Fruit fly (Drosophila melanogaster) whole organism, embryonic: ENCODE measurements around the gene PGRP-SD.
A peak's percentile ranks its signal among the peaks of the same experiment; 100 is the strongest.

Experiments used
- Atf6 ChIP-seq: fragments of 200-800 bp; sonication (Bioruptor generic); IDR thresholded peaks from 2 replicates; pipeline ENCODE4 v1.3.6; 2022; ENCODE audit warnings: missing biosample characterization, missing genetic modification characterization
- CG10543 ChIP-seq: fragments of 200-800 bp; sonication (Bioruptor generic); optimal IDR thresholded peaks from 3 replicates; lab custom pipeline; 2017; ENCODE audit warnings: missing biosample characterization, mild to moderate bottlenecking, missing genetic modification characterization, moderate library complexity
- CG12659 ChIP-seq: fragments of 200-800 bp; sonication (Bioruptor generic); optimal IDR thresholded peaks from 3 replicates; lab custom pipeline; 2017; ENCODE audit warnings: mild to moderate bottlenecking, missing biosample characterization, missing genetic modification reagents, missing genetic modification characterization
- CG14014 ChIP-seq: fragments of 200-800 bp; sonication (Bioruptor generic); IDR thresholded peaks from 2 replicates; pipeline ENCODE4 v1.3.6; 2022; ENCODE audit warnings: missing biosample characterization, missing genetic modification characterization
- CG14965 ChIP-seq: fragments of 200-800 bp; sonication (Bioruptor generic); optimal IDR thresholded peaks from 2 replicates; lab custom pipeline; 2016; ENCODE audit warnings: missing biosample characterization, missing genetic modification characterization, borderline replicate concordance
- CG15514 ChIP-seq: fragments of 200-800 bp; sonication (Bioruptor generic); optimal IDR thresholded peaks from 3 replicates; lab custom pipeline; 2017; ENCODE audit warnings: missing biosample characterization, missing genetic modification characterization, mild to moderate bottlenecking, moderate library complexity, missing genetic modification reagents
- CG1603 ChIP-seq: fragments of 200-800 bp; sonication (Bioruptor generic); optimal IDR thresholded peaks from 2 replicates; lab custom pipeline; 2019; ENCODE audit warnings: missing biosample characterization, mild to moderate bottlenecking, missing genetic modification characterization, moderate library complexity
- CG16863 ChIP-seq: fragments of 200-800 bp; sonication (Bioruptor generic); optimal IDR thresholded peaks from 3 replicates; lab custom pipeline; 2016; ENCODE audit warnings: missing biosample characterization, missing genetic modification characterization
- CG17186 ChIP-seq: fragments of 200-800 bp; sonication (Bioruptor generic); optimal IDR thresholded peaks from 3 replicates; lab custom pipeline; 2017; ENCODE audit warnings: missing biosample characterization, missing genetic modification reagents, missing genetic modification characterization
- CG17612 ChIP-seq: fragments of 200-800 bp; sonication (Bioruptor generic); IDR thresholded peaks from 2 replicates; pipeline ENCODE4 v1.3.6; 2022; ENCODE audit warnings: missing biosample characterization, missing genetic modification characterization
- CG17912 ChIP-seq: fragments of 200-800 bp; sonication (Bioruptor generic); optimal IDR thresholded peaks from 2 replicates; lab custom pipeline; 2018; ENCODE audit warnings: missing biosample characterization, mild to moderate bottlenecking, missing genetic modification characterization
- CG3163 ChIP-seq: fragments of 200-800 bp; sonication (Bioruptor generic); optimal IDR thresholded peaks from 3 replicates; lab custom pipeline; 2016; ENCODE audit warnings: missing biosample characterization, missing genetic modification characterization
- CG34224 ChIP-seq: fragments of 200-800 bp; sonication (Bioruptor generic); IDR thresholded peaks from 3 replicates; pipeline ENCODE4 v1.3.6; 2022; ENCODE audit warnings: missing biosample characterization, missing genetic modification characterization; ENCODE audit not compliant: partially characterized antibody
- CG3847 ChIP-seq: fragments of 200-800 bp; sonication (Bioruptor generic); IDR thresholded peaks from 2 replicates; pipeline ENCODE4 v1.3.6; 2022; ENCODE audit warnings: missing biosample characterization, missing genetic modification characterization
- CG6791 ChIP-seq: fragments of 200-800 bp; sonication (Bioruptor generic); IDR thresholded peaks from 3 replicates; pipeline ENCODE4 v1.3.6; 2022; ENCODE audit warnings: missing biosample characterization, missing genetic modification characterization; ENCODE audit not compliant: partially characterized antibody
- CG8388 ChIP-seq: fragments of 200-800 bp; sonication (Bioruptor generic); optimal IDR thresholded peaks from 2 replicates; lab custom pipeline; 2019; ENCODE audit warnings: missing biosample characterization, mild to moderate bottlenecking, missing genetic modification characterization, moderate library complexity
- CG8924 ChIP-seq: fragments of 200-800 bp; optimal IDR thresholded peaks from 3 replicates; lab custom pipeline; 2019; ENCODE audit warnings: missing biosample characterization, mild to moderate bottlenecking, missing genetic modification characterization, moderate library complexity
- CG9797 ChIP-seq: fragments of 200-800 bp; sonication (Bioruptor generic); optimal IDR thresholded peaks from 3 replicates; lab custom pipeline; 2018; ENCODE audit warnings: missing biosample characterization, mild to moderate bottlenecking, missing genetic modification characterization
- CG9817 ChIP-seq: fragments of 200-800 bp; sonication (Bioruptor generic); optimal IDR thresholded peaks from 2 replicates; lab custom pipeline; 2018; ENCODE audit warnings: missing biosample characterization, mild to moderate bottlenecking, missing genetic modification characterization, moderate library complexity
- D19B ChIP-seq: fragments of 200-800 bp; sonication (Bioruptor generic); optimal IDR thresholded peaks from 2 replicates; lab custom pipeline; 2017; ENCODE audit warnings: missing biosample characterization, mild to moderate bottlenecking, missing genetic modification characterization
- Deaf1 ChIP-seq: fragments of 200-800 bp; optimal IDR thresholded peaks from 3 replicates; lab custom pipeline; 2019; ENCODE audit warnings: missing biosample characterization, mild to moderate bottlenecking, missing genetic modification characterization, moderate library complexity
- Dip3 ChIP-seq: fragments of 200-800 bp; sonication (Bioruptor generic); optimal IDR thresholded peaks from 3 replicates; lab custom pipeline; 2016; ENCODE audit warnings: missing biosample characterization, missing genetic modification characterization
- Ets65A ChIP-seq: fragments of 200-800 bp; sonication (Bioruptor generic); peaks from one replicate; lab custom pipeline; 2016; ENCODE audit warnings: missing biosample characterization, missing genetic modification characterization
- Ets97D ChIP-seq: fragments of 200-800 bp; sonication (Bioruptor generic); optimal IDR thresholded peaks from 3 replicates; lab custom pipeline; 2016; ENCODE audit warnings: missing biosample characterization, missing genetic modification characterization
- HLH54F ChIP-seq: fragments of 200-800 bp; sonication (Bioruptor generic); optimal IDR thresholded peaks from 3 replicates; lab custom pipeline; 2016; ENCODE audit warnings: missing biosample characterization, missing genetic modification characterization
- Hmr ChIP-seq: fragments of 200-800 bp; sonication (Bioruptor generic); optimal IDR thresholded peaks from 3 replicates; lab custom pipeline; 2017; ENCODE audit warnings: mild to moderate bottlenecking, missing biosample characterization, missing genetic modification reagents, missing genetic modification characterization
- Myb ChIP-seq: fragments of 200-800 bp; sonication (Bioruptor generic); optimal IDR thresholded peaks from 2 replicates; lab custom pipeline; 2016; ENCODE audit warnings: missing biosample characterization, missing genetic modification characterization
- NFAT ChIP-seq: fragments of 200-800 bp; sonication (Bioruptor generic); IDR thresholded peaks from 2 replicates; pipeline ENCODE4 v1.3.6; 2022; ENCODE audit warnings: missing biosample characterization, missing genetic modification characterization
- NfI ChIP-seq: fragments of 200-800 bp; sonication (Bioruptor generic); optimal IDR thresholded peaks from 3 replicates; lab custom pipeline; 2018; ENCODE audit warnings: missing biosample characterization, mild to moderate bottlenecking, missing genetic modification characterization, moderate library complexity
- Opbp ChIP-seq: fragments of 200-800 bp; sonication (Bioruptor generic); IDR thresholded peaks from 3 replicates; pipeline ENCODE4 v1.3.6; 2022; ENCODE audit warnings: missing biosample characterization, missing genetic modification characterization; ENCODE audit not compliant: partially characterized antibody
- PHDP ChIP-seq: fragments of 200-800 bp; sonication (Bioruptor generic); optimal IDR thresholded peaks from 3 replicates; lab custom pipeline; 2018; ENCODE audit warnings: missing biosample characterization, mild to moderate bottlenecking, missing genetic modification characterization, moderate library complexity
- Rfx ChIP-seq: fragments of 200-800 bp; sonication (Bioruptor generic); IDR thresholded peaks from 2 replicates; pipeline ENCODE4 v1.3.6; 2022; ENCODE audit warnings: missing biosample characterization, missing genetic modification characterization
- al ChIP-seq: fragments of 200-800 bp; sonication (Bioruptor generic); IDR thresholded peaks from 2 replicates; pipeline ENCODE4 v1.3.6; 2022; ENCODE audit warnings: missing biosample characterization, missing genetic modification characterization
- bcd ChIP-seq: fragments of 200-800 bp; sonication (Bioruptor generic); optimal IDR thresholded peaks from 2 replicates; lab custom pipeline; 2017; ENCODE audit warnings: missing biosample characterization, mild to moderate bottlenecking, missing genetic modification characterization
- ci ChIP-seq: fragments of 200-800 bp; sonication (Bioruptor generic); IDR thresholded peaks from 3 replicates; pipeline ENCODE4 v1.3.6; 2022; ENCODE audit warnings: missing biosample characterization, missing genetic modification characterization
- crp ChIP-seq, 2 experiments: fragments of 200-800 bp; sonication (Bioruptor generic); optimal IDR thresholded peaks; 2 replicates in 1 of 2; 3 replicates in 1 of 2; lab custom pipeline; 2017; ENCODE audit warnings: missing biosample characterization in 2 of 2, missing genetic modification characterization in 2 of 2, mild to moderate bottlenecking in 1 of 2, moderate library complexity in 1 of 2
- eve ChIP-seq, 2 experiments: fragments of >200 bp; optimal IDR thresholded peaks; 2 replicates each; lab custom pipeline; 2017; ENCODE audit warnings: missing biosample characterization in 2 of 2, missing genetic modification characterization in 2 of 2
- fd64A ChIP-seq: fragments of 200-800 bp; sonication (Bioruptor generic); optimal IDR thresholded peaks from 3 replicates; lab custom pipeline; 2018; ENCODE audit warnings: missing biosample characterization, mild to moderate bottlenecking, missing genetic modification characterization
- her ChIP-seq: fragments of 200-800 bp; sonication (Bioruptor generic); optimal IDR thresholded peaks from 2 replicates; lab custom pipeline; 2016; ENCODE audit warnings: missing biosample characterization, missing genetic modification characterization
- lab ChIP-seq: fragments of 200-800 bp; sonication (Bioruptor generic); optimal IDR thresholded peaks from 3 replicates; lab custom pipeline; 2017; ENCODE audit warnings: missing biosample characterization, missing genetic modification characterization, mild to moderate bottlenecking, moderate library complexity, missing genetic modification reagents
- lbe ChIP-seq: fragments of 200-800 bp; sonication (Bioruptor generic); optimal IDR thresholded peaks from 2 replicates; lab custom pipeline; 2016; ENCODE audit warnings: missing biosample characterization, mild to moderate bottlenecking, missing genetic modification characterization
- mirr ChIP-seq: fragments of 200-800 bp; sonication (Bioruptor generic); optimal IDR thresholded peaks from 3 replicates; lab custom pipeline; 2018; ENCODE audit warnings: missing biosample characterization, mild to moderate bottlenecking, missing genetic modification characterization
- ranshi ChIP-seq: fragments of 200-800 bp; sonication (Bioruptor generic); IDR thresholded peaks from 2 replicates; pipeline ENCODE4 v1.3.6; 2022; ENCODE audit warnings: missing biosample characterization, missing genetic modification characterization
- stc ChIP-seq: fragments of 200-800 bp; sonication (Bioruptor generic); IDR thresholded peaks from 2 replicates; pipeline ENCODE4 v1.3.6; 2022; ENCODE audit warnings: missing biosample characterization, missing genetic modification characterization
- unpg ChIP-seq: fragments of 200-800 bp; sonication (Bioruptor generic); optimal IDR thresholded peaks from 3 replicates; lab custom pipeline; 2018; ENCODE audit warnings: missing biosample characterization, mild to moderate bottlenecking, missing genetic modification characterization, moderate library complexity
- vvl ChIP-seq: fragments of 200-800 bp; sonication (Bioruptor generic); IDR thresholded peaks from 2 replicates; pipeline ENCODE4 v1.3.6; 2022; ENCODE audit warnings: missing biosample characterization, missing genetic modification characterization

PGRP-SD gene

DNA sequence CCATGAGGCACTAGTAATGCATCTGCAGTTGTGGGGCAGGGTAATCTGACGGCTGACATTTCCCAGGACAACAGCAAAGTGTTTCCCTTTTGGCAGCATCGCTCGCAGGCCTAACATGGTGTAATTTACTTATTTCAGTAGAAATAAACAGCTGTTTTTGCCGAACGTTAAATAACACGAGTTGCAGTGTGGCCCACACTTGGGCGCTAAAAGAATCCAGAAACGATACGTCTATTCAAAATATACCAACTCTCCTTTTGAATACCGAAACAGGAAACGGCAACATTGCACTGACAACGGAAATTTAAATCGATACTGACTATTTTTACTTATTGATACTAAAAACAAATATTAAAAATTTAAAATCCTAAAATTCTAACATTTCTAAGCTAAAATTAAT, 9.5 kb upstream of the PGRP-SD start, which contains the start of gene CG7506 (continued):
- TF ChIP-seq CG3847 (peak; percentile 30), Rfx (GFP tag; lab: Robert Waterston, UW) (peak; percentile 45; the same call in 1 of the 2 replicates), NfI (GFP tag; lab: Kevin White, UChicago) (peak; percentile 34), CG1603 (tag; lab: Kevin White, UChicago) (peak; percentile 60), CG17186 (GFP tag; lab: Kevin White, UChicago) (peak; percentile 4), CG10543 (no peak), CG3163 (no peak), Atf6 (GFP tag; lab: Robert Waterston, UW) (0 out of 2 replicates have a peak, but pooled peaks have one; percentile 15), CG8388 (GFP tag; lab: Kevin White, UChicago) (peak; percentile 1), stc (GFP tag; lab: Robert Waterston, UW) (peak; percentile 5; the same call in 1 of the 2 replicates), CG17612 (GFP tag; lab: Robert Waterston, UW) (no peak), CG6791 (GFP tag; lab: Robert Waterston, UW) (0 out of 3 replicates have a peak, but pooled peaks have one; percentile 23), CG12659 (peak; percentile 30), CG15514 (GFP tag; lab: Kevin White, UChicago) (peak; percentile 30), D19B (no peak), bcd (GFP tag; lab: Kevin White, UChicago) (peak; percentile 10), CG9817 (peak; percentile 3), lab (GFP tag; lab: Kevin White, UChicago) (no peak), ranshi (GFP tag; lab: Robert Waterston, UW) (no peak), lbe (GFP tag; lab: Kevin White, UChicago) (no peak), Myb (GFP tag; lab: Kevin White, UChicago) (peak; percentile 95), eve (GFP tag; optimal IDR thresholded peaks at IDR 0.05; lab: Kevin White, UChicago) (no peak), CG14014 (GFP tag; lab: Robert Waterston, UW) (no peak), CG17912 (GFP tag; lab: Kevin White, UChicago) (peak; percentile 8), Ets65A (GFP tag; lab: Kevin White, UChicago) (peak; percentile 85), PHDP (tag; lab: Kevin White, UChicago) (peak; percentile 8), Opbp (GFP tag; lab: Robert Waterston, UW) (0 out of 3 replicates have a peak, but pooled peaks have one; percentile 35), crp (GFP tag; optimal IDR thresholded peaks at IDR 0.05; lab: Kevin White, UChicago) (peak in 1 of 2 experiments; percentile 81), CG34224 (GFP tag; lab: Robert Waterston, UW) (no peak), CG8924 (no peak), CG16863 (no peak), Hmr (GFP tag; lab: Kevin White, UChicago) (peak; percentile 38), vvl (GFP tag; lab: Robert Waterston, UW) (peak; percentile 17; the same call in 1 of the 2 replicates), unpg (GFP tag; lab: Kevin White, UChicago) (no peak), Deaf1 (tag; lab: Kevin White, UChicago) (peak; percentile 35), her (GFP tag; lab: Kevin White, UChicago) (no peak), CG9797 (peak; percentile 60), al (GFP tag; lab: Robert Waterston, UW) (no peak), HLH54F (GFP tag; lab: Kevin White, UChicago) (no peak), CG14965 (no peak), NFAT (GFP tag; lab: Robert Waterston, UW) (no peak), mirr (GFP tag; lab: Kevin White, UChicago) (no peak), Dip3 (GFP tag; lab: Kevin White, UChicago) (no peak), Ets97D (GFP tag; lab: Kevin White, UChicago) (peak; percentile 96), fd64A (GFP tag; lab: Kevin White, UChicago) (no peak), ci (peak; percentile 62; the same call in 2 of the 3 replicates)
